Worm (Caenorhabditis elegans) whole organism, L4 larva: ENCODE data around the gene daf-11.
A peak's percentile ranks its signal among the peaks of the same experiment; 100 is the strongest.

ENCODE experiments used
- daf-19 ChIP-seq: fragments of 200-800 bp; sonication (Bioruptor generic); conservative IDR thresholded peaks from 2 replicates; pipeline ENCODE4 v1.3.6; 2022; ENCODE audit warnings: missing genetic modification characterization, missing compliant biosample characterization
- egl-27 ChIP-seq: sonication (generic microtip); optimal IDR thresholded peaks from 3 replicates; lab custom pipeline; 2017; ENCODE audit warnings: missing biosample characterization, missing genetic modification reagents, missing genetic modification characterization
- egl-43 ChIP-seq: fragments of 200-800 bp; sonication (Bioruptor generic); IDR thresholded peaks from 2 replicates; pipeline ENCODE4 v1.3.6; 2022; ENCODE audit warnings: missing genetic modification reagents, missing genetic modification characterization, missing compliant biosample characterization
- hlh-11 ChIP-seq: fragments of 200-800 bp; sonication (Bioruptor generic); optimal IDR thresholded peaks from 2 replicates; lab custom pipeline; 2018; ENCODE audit warnings: mild to moderate bottlenecking, missing genetic modification characterization, missing compliant biosample characterization
- lin-39 ChIP-seq: fragments of 150-350 bp; optimal IDR thresholded peaks from 2 replicates; lab custom pipeline; 2014; ENCODE audit warnings: missing biosample characterization, missing genetic modification reagents, missing genetic modification characterization
- lsy-2 ChIP-seq, 2 experiments: fragments of 150-350 bp in 1 of 2; sonication (generic microtip) in 1 of 2; optimal IDR thresholded peaks; 2 replicates each; lab custom pipeline; 2014 to 2017; ENCODE audit warnings: missing biosample characterization in 2 of 2, missing genetic modification characterization in 2 of 2
- mdl-1 ChIP-seq, 2 experiments: fragments of 150-350 bp in 1 of 2; sonication (generic microtip) in 1 of 2; optimal IDR thresholded peaks; 2 replicates each; lab custom pipeline; 2014 to 2017; ENCODE audit warnings: missing biosample characterization in 2 of 2, missing genetic modification characterization in 2 of 2
- nhr-237 ChIP-seq: sonication (generic microtip); optimal IDR thresholded peaks from 2 replicates; lab custom pipeline; 2017; ENCODE audit warnings: missing biosample characterization, missing genetic modification characterization
- nhr-6 ChIP-seq: fragments of 150-350 bp; optimal IDR thresholded peaks from 2 replicates; lab custom pipeline; 2014; ENCODE audit warnings: missing biosample characterization, missing genetic modification characterization
- nhr-77 ChIP-seq: fragments of 150-350 bp; optimal IDR thresholded peaks from 2 replicates; lab custom pipeline; 2014; ENCODE audit warnings: missing biosample characterization, missing genetic modification characterization
- spr-1 ChIP-seq: sonication (generic microtip); optimal IDR thresholded peaks from 2 replicates; lab custom pipeline; 2016; ENCODE audit warnings: mild to moderate bottlenecking, missing genetic modification characterization, missing compliant biosample characterization
- unc-62 ChIP-seq, 3 experiments: fragments of 150-350 bp in 1 of 3; sonication (generic microtip); optimal IDR thresholded peaks in 2 of 3; peaks in 1 of 3; 1 replicate in 1 of 3; 2 replicates in 2 of 3; lab custom pipeline; 2014 to 2017; ENCODE audit warnings: missing biosample characterization in 3 of 3, missing genetic modification characterization in 3 of 3, missing genetic modification reagents in 3 of 3, missing genotype in 1 of 3
- zfp-2 ChIP-seq: sonication (generic microtip); optimal IDR thresholded peaks from 2 replicates; lab custom pipeline; 2016; ENCODE audit warnings: mild to moderate bottlenecking, missing genetic modification characterization, missing compliant biosample characterization
- zip-11 ChIP-seq: fragments of 200-800 bp; sonication (Bioruptor generic); IDR thresholded peaks from 2 replicates; pipeline ENCODE4 v1.3.6; 2022; ENCODE audit warnings: missing genetic modification characterization, missing compliant biosample characterization

ce11 chrV:11732049-11732448 is 6.2 kb upstream of the daf-11 start:
- TF ChIP-seq zip-11 (GFP tag; lab: Robert Waterston, UW) (no peak), nhr-6 (tag; lab: Kevin White, UChicago) (no peak), egl-43 (no peak), spr-1 (tag; lab: Kevin White, UChicago) (no peak), mdl-1 (tag; optimal IDR thresholded peaks at IDR 0.05; lab: Kevin White, UChicago) (no peak), zfp-2 (tag; lab: Kevin White, UChicago) (no peak), unc-62 (GFP tag; optimal IDR thresholded peaks at IDR 0.05 in 1 of 2; lab: Kevin White, UChicago) (peak in 1 of 2 experiments; percentile 32), unc-62 (tag; optimal IDR thresholded peaks at IDR 0.05; lab: Kevin White, UChicago) (no peak), hlh-11 (no peak), egl-27 (tag; lab: Kevin White, UChicago) (no peak), nhr-77 (no peak), daf-19 (GFP tag; lab: Robert Waterston, UW) (no peak), lsy-2 (tag; optimal IDR thresholded peaks at IDR 0.05; lab: Kevin White, UChicago) (no peak), nhr-237 (tag; lab: Kevin White, UChicago) (no peak), lin-39 (tag; lab: Kevin White, UChicago) (no peak)
